Worm (Caenorhabditis elegans) whole organism, mixed stage, embryonic: ENCODE data around the gene sek-3.

ENCODE experiments used
- ceh-43 ChIP-seq: fragments of 200-800 bp; sonication (Bioruptor generic); optimal IDR thresholded peaks from 2 replicates; lab custom pipeline; 2018; ENCODE audit warnings: mild to moderate bottlenecking, missing genetic modification characterization, moderate library complexity, missing compliant biosample characterization
- elt-3 ChIP-seq: fragments of 150-350 bp; optimal IDR thresholded peaks from 2 replicates; lab custom pipeline; 2014; ENCODE audit warnings: missing biosample characterization, missing genetic modification characterization
- lsy-2 ChIP-seq: fragments of 150-350 bp; optimal IDR thresholded peaks from 2 replicates; lab custom pipeline; 2014; ENCODE audit warnings: missing biosample characterization, missing genetic modification characterization
- mep-1 ChIP-seq: fragments of 150-350 bp; optimal IDR thresholded peaks from 2 replicates; lab custom pipeline; 2017; ENCODE audit warnings: missing biosample characterization, missing genetic modification reagents, missing genetic modification characterization, inconsistent platforms
- nhr-12 ChIP-seq: fragments of 150-350 bp; optimal IDR thresholded peaks from 2 replicates; lab custom pipeline; 2014; ENCODE audit warnings: missing biosample characterization, missing genetic modification characterization
- nhr-237 ChIP-seq: fragments of 150-350 bp; optimal IDR thresholded peaks from 2 replicates; lab custom pipeline; 2014; ENCODE audit warnings: missing biosample characterization, missing genetic modification characterization
- sptf-1 ChIP-seq: sonication (generic microtip); optimal IDR thresholded peaks from 2 replicates; lab custom pipeline; 2017; ENCODE audit warnings: mild to moderate bottlenecking, missing genetic modification characterization, moderate library complexity, missing compliant biosample characterization
- unc-39 ChIP-seq: fragments of 150-350 bp; optimal IDR thresholded peaks from 2 replicates; lab custom pipeline; 2014; ENCODE audit warnings: missing biosample characterization, missing genetic modification characterization
- unc-62 ChIP-seq: fragments of 150-350 bp; optimal IDR thresholded peaks from 2 replicates; lab custom pipeline; 2014; ENCODE audit warnings: missing biosample characterization, missing genetic modification reagents, missing genetic modification characterization
- ztf-11 ChIP-seq: fragments of 150-350 bp; optimal IDR thresholded peaks from 2 replicates; lab custom pipeline; 2014; ENCODE audit warnings: missing biosample characterization, missing genetic modification characterization

DNA sequence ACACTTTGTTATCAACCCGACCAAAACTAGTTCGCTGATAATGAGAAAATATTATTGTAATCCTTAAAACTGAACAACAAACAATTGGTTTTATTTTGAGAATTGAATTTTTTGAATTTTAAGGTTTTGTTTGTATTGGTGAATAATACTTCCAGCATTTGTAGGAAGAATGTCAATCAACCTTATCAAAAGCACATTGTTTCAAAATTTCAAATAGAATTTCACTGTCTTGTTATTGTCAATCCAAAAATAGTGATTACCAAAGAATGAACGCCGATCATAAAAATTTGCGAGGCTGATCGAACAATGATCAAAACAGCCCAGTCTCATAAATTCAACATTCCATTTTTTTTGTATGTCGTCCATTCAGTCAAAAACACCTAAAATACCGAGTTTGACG lies 43.2 kb upstream of the sek-3 start:
- TF ChIP-seq sptf-1 (tag; lab: Kevin White, UChicago), result no peak
- no peak for TF ChIP-seq unc-39 (tag; lab: Kevin White, UChicago)
- no peak for TF ChIP-seq lsy-2 (tag; lab: Kevin White, UChicago)
- no peak for TF ChIP-seq elt-3 (tag; lab: Kevin White, UChicago)
- no peak for TF ChIP-seq unc-62
- no peak for TF ChIP-seq ztf-11 (tag; lab: Kevin White, UChicago)
- TF ChIP-seq ceh-43 (GFP tag; lab: Kevin White, UChicago), result no peak
- TF ChIP-seq nhr-12 (tag; lab: Kevin White, UChicago), result no peak
- no peak for TF ChIP-seq mep-1 (tag; lab: Kevin White, UChicago)
- no peak for TF ChIP-seq nhr-237 (tag; lab: Kevin White, UChicago)
